Fruit fly (Drosophila melanogaster) whole organism, embryonic: Measurements from ENCODE around the gene CG42449.

Experiments
- Aef1 ChIP-seq: fragments of 200-800 bp; sonication (Bioruptor generic); IDR thresholded peaks from 3 replicates; pipeline ENCODE4 v1.3.6; 2022; ENCODE audit warnings: missing biosample characterization, missing genetic modification characterization
- C15 ChIP-seq: fragments of 200-800 bp; sonication (Bioruptor generic); IDR thresholded peaks from 3 replicates; pipeline ENCODE4 v1.3.6; 2022; ENCODE audit warnings: missing biosample characterization, missing genetic modification characterization
- CG10209 ChIP-seq: fragments of 200-800 bp; sonication (Bioruptor generic); optimal IDR thresholded peaks from 3 replicates; lab custom pipeline; 2017; ENCODE audit warnings: missing biosample characterization, mild to moderate bottlenecking, missing genetic modification characterization, missing genetic modification reagents
- CG11085 ChIP-seq: fragments of 200-800 bp; sonication (Bioruptor generic); IDR thresholded peaks from 2 replicates; pipeline ENCODE4 v1.3.6; 2022; ENCODE audit warnings: missing biosample characterization, missing genetic modification characterization
- CG12659 ChIP-seq: fragments of 200-800 bp; sonication (Bioruptor generic); optimal IDR thresholded peaks from 3 replicates; lab custom pipeline; 2017; ENCODE audit warnings: mild to moderate bottlenecking, missing biosample characterization, missing genetic modification reagents, missing genetic modification characterization
- CG12769 ChIP-seq: fragments of 200-800 bp; sonication (Bioruptor generic); optimal IDR thresholded peaks from 2 replicates; lab custom pipeline; 2019; ENCODE audit warnings: missing biosample characterization, mild to moderate bottlenecking, missing genetic modification characterization, moderate library complexity
- CG13287 ChIP-seq: fragments of 200-800 bp; sonication (Bioruptor generic); IDR thresholded peaks from 2 replicates; pipeline ENCODE4 v1.3.6; 2022; ENCODE audit warnings: missing biosample characterization, missing genetic modification characterization; ENCODE audit not compliant: partially characterized antibody
- CG18011 ChIP-seq: fragments of 200-800 bp; sonication (Bioruptor generic); optimal IDR thresholded peaks from 2 replicates; lab custom pipeline; 2017; ENCODE audit warnings: missing biosample characterization, missing genetic modification characterization, mild to moderate bottlenecking, moderate library complexity, missing genotype
- CG18764 ChIP-seq: fragments of 200-800 bp; sonication (Bioruptor generic); optimal IDR thresholded peaks from 3 replicates; lab custom pipeline; 2016; ENCODE audit warnings: missing biosample characterization, missing genetic modification characterization
- CG2116 ChIP-seq: fragments of 200-800 bp; sonication (Bioruptor generic); optimal IDR thresholded peaks from 3 replicates; lab custom pipeline; 2018; ENCODE audit warnings: missing biosample characterization, mild to moderate bottlenecking, missing genetic modification characterization
- CG3163 ChIP-seq: fragments of 200-800 bp; sonication (Bioruptor generic); optimal IDR thresholded peaks from 3 replicates; lab custom pipeline; 2016; ENCODE audit warnings: missing biosample characterization, missing genetic modification characterization
- CG34376 ChIP-seq: fragments of 200-800 bp; sonication (Bioruptor generic); optimal IDR thresholded peaks from 2 replicates; lab custom pipeline; 2018; ENCODE audit warnings: missing biosample characterization, mild to moderate bottlenecking, missing genetic modification characterization
- CG34422 ChIP-seq: fragments of 200-800 bp; sonication (Bioruptor generic); IDR thresholded peaks from 3 replicates; pipeline ENCODE4 v1.3.6; 2022; ENCODE audit warnings: missing biosample characterization, missing genetic modification characterization
- CG3726 ChIP-seq: fragments of 200-800 bp; sonication (Bioruptor generic); IDR thresholded peaks from 3 replicates; pipeline ENCODE4, ENCODE4 v1.3.6; 2022; ENCODE audit warnings: missing biosample characterization, missing genetic modification characterization
- CG5245 ChIP-seq: fragments of 200-800 bp; sonication (Bioruptor generic); optimal IDR thresholded peaks from 3 replicates; lab custom pipeline; 2016; ENCODE audit warnings: missing biosample characterization, missing genetic modification characterization
- CG6175 ChIP-seq: fragments of 200-800 bp; sonication (Bioruptor generic); IDR thresholded peaks from 3 replicates; pipeline ENCODE4 v1.3.6; 2022; ENCODE audit warnings: missing biosample characterization, missing genetic modification characterization
- CG8290 ChIP-seq, 3 experiments: fragments of 200-800 bp; sonication (Bioruptor generic); optimal IDR thresholded peaks; 2 replicates each; lab custom pipeline; 2016 to 2019; ENCODE audit warnings: missing biosample characterization in 3 of 3, missing genetic modification characterization in 3 of 3, mild to moderate bottlenecking in 2 of 3, moderate library complexity in 1 of 3
- CG9797 ChIP-seq: fragments of 200-800 bp; sonication (Bioruptor generic); optimal IDR thresholded peaks from 3 replicates; lab custom pipeline; 2018; ENCODE audit warnings: missing biosample characterization, mild to moderate bottlenecking, missing genetic modification characterization
- Dbx ChIP-seq: fragments of 200-800 bp; sonication (Bioruptor generic); IDR thresholded peaks from 3 replicates; pipeline ENCODE4 v1.3.6; 2022; ENCODE audit warnings: missing biosample characterization, missing genetic modification characterization
- Doc3 ChIP-seq: fragments of 200-800 bp; sonication (Bioruptor generic); IDR thresholded peaks from 3 replicates; pipeline ENCODE4 v1.3.6; 2022; ENCODE audit warnings: missing biosample characterization, missing genetic modification characterization; ENCODE audit not compliant: partially characterized antibody
- Dp ChIP-seq: fragments of 200-800 bp; sonication (Bioruptor generic); optimal IDR thresholded peaks from 2 replicates; lab custom pipeline; 2018; ENCODE audit warnings: missing biosample characterization, mild to moderate bottlenecking, missing genetic modification characterization, moderate library complexity
- H2.0 ChIP-seq: fragments of 200-800 bp; sonication (Bioruptor generic); IDR thresholded peaks from 2 replicates; pipeline ENCODE4 v1.3.6; 2022; ENCODE audit warnings: missing biosample characterization, missing genetic modification characterization
- HHEX ChIP-seq: fragments of 200-800 bp; sonication (Bioruptor generic); optimal IDR thresholded peaks from 3 replicates; lab custom pipeline; 2017; ENCODE audit warnings: missing biosample characterization, mild to moderate bottlenecking, missing genetic modification characterization, missing genetic modification reagents
- MTF-1 ChIP-seq: fragments of 200-800 bp; sonication (Bioruptor generic); optimal IDR thresholded peaks from 2 replicates; lab custom pipeline; 2018; ENCODE audit warnings: missing biosample characterization, mild to moderate bottlenecking, missing genetic modification characterization, borderline replicate concordance
- Med ChIP-seq: fragments of 200-800 bp; sonication (Bioruptor generic); peaks from one replicate; lab custom pipeline; 2016; ENCODE audit warnings: missing biosample characterization, missing genetic modification characterization, mild to moderate bottlenecking, inconsistent platforms, moderate library complexity
- ac ChIP-seq: fragments of 200-800 bp; sonication (Bioruptor generic); optimal IDR thresholded peaks from 3 replicates; lab custom pipeline; 2017; ENCODE audit warnings: missing biosample characterization, mild to moderate bottlenecking, missing genetic modification characterization
- al ChIP-seq: fragments of 200-800 bp; sonication (Bioruptor generic); IDR thresholded peaks from 2 replicates; pipeline ENCODE4 v1.3.6; 2022; ENCODE audit warnings: missing biosample characterization, missing genetic modification characterization
- ash1 ChIP-seq: fragments of 200-800 bp; sonication (Bioruptor generic); optimal IDR thresholded peaks from 2 replicates; lab custom pipeline; 2018; ENCODE audit warnings: missing biosample characterization, mild to moderate bottlenecking, missing genetic modification characterization
- cato ChIP-seq: fragments of 200-800 bp; sonication (Bioruptor generic); optimal IDR thresholded peaks from 2 replicates; lab custom pipeline; 2016; ENCODE audit warnings: missing biosample characterization, missing genetic modification characterization, borderline replicate concordance
- chif ChIP-seq, 2 experiments: fragments of 200-800 bp; sonication (Bioruptor generic); optimal IDR thresholded peaks; 3 replicates each; lab custom pipeline; 2016; ENCODE audit warnings: missing biosample characterization in 2 of 2, missing genetic modification characterization in 2 of 2
- dpn ChIP-seq, 2 experiments: fragments of 200-800 bp; sonication (Bioruptor generic); optimal IDR thresholded peaks; 3 replicates each; lab custom pipeline; 2016; ENCODE audit warnings: missing biosample characterization in 2 of 2, missing genetic modification characterization in 2 of 2
- exex ChIP-seq: fragments of 200-800 bp; sonication (Bioruptor generic); optimal IDR thresholded peaks from 4 replicates; lab custom pipeline; 2018; ENCODE audit warnings: missing biosample characterization, mild to moderate bottlenecking, missing genetic modification characterization, moderate library complexity
- gcm ChIP-seq: fragments of 200-800 bp; sonication (Bioruptor generic); optimal IDR thresholded peaks from 2 replicates; lab custom pipeline; 2019; ENCODE audit warnings: missing biosample characterization, mild to moderate bottlenecking, missing genetic modification characterization, moderate library complexity
- grau ChIP-seq: fragments of 200-800 bp; optimal IDR thresholded peaks from 3 replicates; lab custom pipeline; 2019; ENCODE audit warnings: missing biosample characterization, mild to moderate bottlenecking, missing genetic modification characterization, moderate library complexity
- gt ChIP-seq: fragments of 200-800 bp; sonication (Bioruptor generic); IDR thresholded peaks from 2 replicates; pipeline ENCODE4 v1.3.6; 2022; ENCODE audit warnings: missing biosample characterization, missing genetic modification characterization
- hkb ChIP-seq, 2 experiments: fragments of 200-800 bp in 1 of 2; fragments of >200 bp in 1 of 2; sonication (Bioruptor generic) in 1 of 2; IDR thresholded peaks in 1 of 2; optimal IDR thresholded peaks in 1 of 2; 2 replicates each; pipeline versions ENCODE4 v1.3.6 to Lab custom; 2017 to 2022; ENCODE audit warnings: missing biosample characterization in 1 of 2, missing genetic modification characterization in 1 of 2
- kah ChIP-seq: fragments of 200-800 bp; sonication (Bioruptor generic); optimal IDR thresholded peaks from 2 replicates; lab custom pipeline; 2018; ENCODE audit warnings: missing biosample characterization, mild to moderate bottlenecking, missing genetic modification characterization
- luna ChIP-seq: fragments of 200-800 bp; sonication (Bioruptor generic); optimal IDR thresholded peaks from 2 replicates; lab custom pipeline; 2016; ENCODE audit warnings: missing biosample characterization, missing genetic modification characterization
- pan ChIP-seq, 4 experiments: fragments of >200 bp in 3 of 4; fragments of 200-800 bp in 1 of 4; sonication (Bioruptor generic) in 1 of 4; optimal IDR thresholded peaks in 3 of 4; IDR thresholded peaks in 1 of 4; 2 replicates each; pipeline versions ENCODE4 v1.3.6 to Lab custom; 2017 to 2022; ENCODE audit warnings: missing biosample characterization in 2 of 4, missing genetic modification characterization in 2 of 4, mixed read lengths in 1 of 4
- ro ChIP-seq: fragments of 200-800 bp; sonication (Bioruptor generic); IDR thresholded peaks from 2 replicates; pipeline ENCODE4 v1.3.6; 2022; ENCODE audit warnings: missing biosample characterization, missing genetic modification characterization
- sens-2 ChIP-seq: fragments of 200-800 bp; sonication (Bioruptor generic); IDR thresholded peaks from 2 replicates; pipeline ENCODE4 v1.3.6; 2022; ENCODE audit warnings: missing biosample characterization, missing genetic modification characterization
- sima ChIP-seq: fragments of 200-800 bp; sonication (Bioruptor generic); optimal IDR thresholded peaks from 2 replicates; lab custom pipeline; 2016; ENCODE audit warnings: missing biosample characterization, missing genetic modification characterization
- slou ChIP-seq: fragments of 200-800 bp; sonication (Bioruptor generic); optimal IDR thresholded peaks from 3 replicates; lab custom pipeline; 2016; ENCODE audit warnings: missing biosample characterization, missing genetic modification characterization
- stwl ChIP-seq: fragments of 200-800 bp; sonication (Bioruptor generic); optimal IDR thresholded peaks from 3 replicates; lab custom pipeline; 2018; ENCODE audit warnings: missing biosample characterization, mild to moderate bottlenecking, missing genetic modification characterization, moderate library complexity
- tgo ChIP-seq: fragments of 200-800 bp; sonication (Bioruptor generic); IDR thresholded peaks from 3 replicates; pipeline ENCODE4 v1.3.6; 2022; ENCODE audit warnings: missing biosample characterization, missing genetic modification characterization
- wdn ChIP-seq: fragments of 200-800 bp; sonication (Bioruptor generic); IDR thresholded peaks from 2 replicates; pipeline ENCODE4 v1.3.6; 2022; ENCODE audit warnings: missing biosample characterization, missing genetic modification characterization
- wor ChIP-seq: fragments of 200-800 bp; sonication (Bioruptor generic); IDR thresholded peaks from 2 replicates; pipeline ENCODE4 v1.3.6; 2022; ENCODE audit warnings: missing biosample characterization, missing genetic modification characterization

Gene CG42449

DNA sequence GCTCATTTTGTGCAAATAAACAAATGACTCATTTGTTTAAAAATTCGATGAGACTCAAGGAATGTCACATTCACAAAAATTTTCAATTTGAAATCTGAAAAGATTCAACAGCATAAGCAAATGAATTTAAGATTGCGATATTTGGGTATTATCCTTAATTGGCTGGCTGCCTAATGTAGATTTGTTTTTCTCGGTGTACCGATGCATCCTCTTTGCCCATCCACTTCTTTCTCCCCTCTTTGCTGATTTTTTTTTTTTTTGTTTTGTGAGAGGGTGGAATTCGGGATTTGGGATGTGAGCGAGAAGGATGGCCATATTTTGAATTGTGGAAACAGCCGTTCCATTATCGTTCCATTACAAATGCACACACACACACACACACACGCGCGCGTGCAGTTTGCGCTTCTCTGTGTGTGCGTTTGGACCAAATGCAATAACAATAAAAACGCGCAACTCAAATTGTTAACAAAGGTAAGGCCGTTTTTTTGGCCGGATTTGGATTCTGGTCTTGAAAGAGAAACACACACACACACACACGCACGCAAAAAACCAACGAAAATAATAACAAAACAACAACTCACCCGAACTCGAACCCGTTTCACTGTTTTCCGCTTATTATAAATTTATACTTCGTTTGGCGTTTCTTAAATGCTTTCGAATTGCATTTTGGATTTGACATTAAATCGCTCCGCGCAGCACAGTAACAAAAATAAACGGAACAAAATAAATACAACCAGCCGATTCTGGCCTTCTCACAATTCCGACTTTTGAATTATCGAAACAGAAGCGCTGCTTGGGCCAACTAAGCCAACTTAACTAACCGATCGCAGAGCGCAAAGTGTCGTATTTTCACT is 3.7 kb upstream of the CG42449 start (continued):
- TF ChIP-seq H2.0 (GFP tag; lab: Robert Waterston, UW) (no peak), cato (GFP tag; lab: Kevin White, UChicago) (no peak), Aef1 (GFP tag; lab: Robert Waterston, UW) (no peak), tgo (GFP tag; lab: Robert Waterston, UW) (no peak), ash1 (no peak), exex (tag; lab: Kevin White, UChicago) (no peak), CG12769 (tag; lab: Kevin White, UChicago) (no peak), CG2116 (GFP tag; lab: Kevin White, UChicago) (no peak), slou (no peak), CG8290 (GFP tag; optimal IDR thresholded peaks at IDR 0.05; lab: Kevin White, UChicago) (peak; percentile 5), CG8290 (tag; optimal IDR thresholded peaks at IDR 0.05; lab: Kevin White, UChicago) (no peak), CG18011 (no peak), dpn (GFP tag; optimal IDR thresholded peaks at IDR 0.05; lab: Kevin White, UChicago) (peak; percentile 48 to 49), CG5245 (GFP tag; lab: Kevin White, UChicago) (peak; percentile 3), CG11085 (GFP tag; lab: Robert Waterston, UW) (no peak), Dbx (GFP tag; lab: Robert Waterston, UW) (no peak), luna (GFP tag; lab: Kevin White, UChicago) (no peak), HHEX (GFP tag; lab: Kevin White, UChicago) (no peak), CG18764 (GFP tag; lab: Kevin White, UChicago) (peak; percentile 41), wdn (GFP tag; lab: Robert Waterston, UW) (no peak), al (GFP tag; lab: Robert Waterston, UW) (no peak), CG12659 (GFP tag; lab: Kevin White, UChicago) (peak; percentile 38), MTF-1 (peak; percentile 3), wor (GFP tag; lab: Robert Waterston, UW) (0 out of 2 replicates have a peak, but pooled peaks have one; percentile 18), CG13287 (GFP tag; lab: Robert Waterston, UW) (no peak), sima (GFP tag; lab: Kevin White, UChicago) (no peak), stwl (tag; lab: Kevin White, UChicago) (no peak), CG9797 (no peak), ro (GFP tag; lab: Robert Waterston, UW) (no peak), kah (GFP tag; lab: Kevin White, UChicago) (no peak), Doc3 (no peak), chif (GFP tag; optimal IDR thresholded peaks at IDR 0.05; lab: Kevin White, UChicago) (peak; percentile 6 to 72), gcm (GFP tag; lab: Kevin White, UChicago) (peak; percentile 3), C15 (GFP tag; lab: Robert Waterston, UW) (no peak), CG34422 (GFP tag; lab: Robert Waterston, UW) (0 out of 3 replicates have a peak, but pooled peaks have one; percentile 30), CG10209 (GFP tag; lab: Kevin White, UChicago) (peak; percentile 7), CG6175 (GFP tag; lab: Robert Waterston, UW) (no peak), CG3726 (GFP tag; lab: Robert Waterston, UW) (0 out of 3 replicates have a peak, but pooled peaks have one; percentile 46), gt (no peak), sens-2 (GFP tag; lab: Robert Waterston, UW) (no peak), Dp (no peak), CG34376 (GFP tag; lab: Kevin White, UChicago) (no peak), hkb (optimal IDR thresholded peaks at IDR 0.05; lab: Kevin White, UChicago) (no peak), hkb (GFP tag; IDR thresholded peaks at IDR 0.05; lab: Robert Waterston, UW) (peak; percentile 62; the same call in 1 of the 2 replicates), pan (optimal IDR thresholded peaks at IDR 0.05; lab: Kevin White, UChicago) (no peak), pan (GFP tag; optimal IDR thresholded peaks at IDR 0.05 in 1 of 2, IDR thresholded peaks at IDR 0.05 in 1 of 2) (peak in 1 of 2 experiments; percentile 33), ac (no peak), grau (tag; lab: Kevin White, UChicago) (peak; percentile 38), CG3163 (GFP tag; lab: Kevin White, UChicago) (no peak), Med (peak; percentile 41)
